Worm (Caenorhabditis elegans): ENCODE results near the gene nhr-88.

nhr-88 gene

ce11 chrII:3036344-3036743 is 59.9 kb downstream of the nhr-88 start:
- TF ChIP-seq nhr-11 (tag; optimal IDR thresholded peaks at IDR 0.05) (no peak), gmeb-1 (tag; optimal IDR thresholded peaks at IDR 0.05) (no peak), crh-2 (tag; optimal IDR thresholded peaks at IDR 0.05) (no peak), mab-5 (tag; optimal IDR thresholded peaks at IDR 0.05) (no peak), nhr-129 (tag; optimal IDR thresholded peaks at IDR 0.05) (no peak), nhr-6 (tag; optimal IDR thresholded peaks at IDR 0.05) (no peak), nhr-21 (tag; optimal IDR thresholded peaks at IDR 0.05) (no peak)

Measured in whole organism, L2 larva.